Worm (Caenorhabditis elegans): ENCODE data around the gene C27F2.7.

DNA sequence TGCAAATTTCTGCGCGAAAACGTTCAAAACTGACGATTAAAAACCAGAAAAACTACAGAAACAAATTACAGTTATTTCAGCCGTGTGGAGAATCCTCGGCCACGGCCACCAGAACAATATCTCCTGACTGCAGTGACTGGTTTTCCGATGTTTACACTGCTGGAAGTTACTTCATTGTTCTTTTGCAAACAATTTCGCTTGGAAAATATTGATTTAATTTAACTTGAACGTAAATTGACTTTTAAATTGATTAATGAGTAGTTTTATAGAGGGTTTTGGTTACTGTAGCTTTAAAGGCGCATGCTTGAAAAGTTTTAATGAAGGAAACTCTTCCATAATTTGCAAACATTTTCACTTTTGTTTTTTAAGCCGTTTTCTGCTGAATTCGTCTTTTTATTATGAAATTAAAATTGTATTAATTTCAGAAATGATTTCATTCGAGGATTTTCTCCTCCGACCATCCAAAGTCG, 14.7 kb upstream of the C27F2.7 start, which contains the start of gene smcr-8:
- TF ChIP-seq ceh-48 (tag; optimal IDR thresholded peaks at IDR 0.05) (no peak), unc-55 (GFP tag; optimal IDR thresholded peaks at IDR 0.05) (no peak), rnt-1 (tag; optimal IDR thresholded peaks at IDR 0.05) (no peak)

Data from whole organism, late embryonic.